Fruit fly (Drosophila melanogaster): ENCODE measurements around the gene CG13084.

DNA sequence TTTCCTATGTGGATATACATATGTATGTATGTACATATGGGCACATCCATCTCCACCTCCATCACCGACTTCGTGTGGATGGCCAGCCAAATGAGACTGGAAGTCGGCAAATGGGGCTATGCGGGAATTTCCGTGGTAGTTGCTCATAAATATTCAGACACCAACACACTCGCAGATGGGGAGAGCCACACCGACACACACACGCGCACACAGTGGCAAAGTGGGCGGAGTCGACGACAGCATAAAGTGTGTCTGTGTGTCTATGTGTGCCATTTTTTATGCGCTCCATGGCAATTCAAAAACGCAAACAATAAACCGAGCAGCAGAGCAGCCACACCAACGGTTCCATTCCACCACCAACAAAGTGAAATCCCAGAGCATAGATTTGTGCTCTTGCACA is 21.8 kb upstream of the CG13084 start:
- no peak for TF ChIP-seq dsf (GFP tag; optimal IDR thresholded peaks at IDR 0.05; ENCODE audit: borderline replicate concordance)
- no peak for TF ChIP-seq sage (GFP tag; optimal IDR thresholded peaks at IDR 0.05)
- no peak for TF ChIP-seq CG32264 (GFP tag; optimal IDR thresholded peaks at IDR 0.05)
- no peak for TF ChIP-seq HLH106 (tag; optimal IDR thresholded peaks at IDR 0.05)
- no peak for TF ChIP-seq CG9705 (GFP tag; optimal IDR thresholded peaks at IDR 0.05)
- TF ChIP-seq foxo (GFP tag; optimal IDR thresholded peaks at IDR 0.05) = no peak
